ENCODE assay signal across 2 worm cellular contexts in the genomic region with DNA sequence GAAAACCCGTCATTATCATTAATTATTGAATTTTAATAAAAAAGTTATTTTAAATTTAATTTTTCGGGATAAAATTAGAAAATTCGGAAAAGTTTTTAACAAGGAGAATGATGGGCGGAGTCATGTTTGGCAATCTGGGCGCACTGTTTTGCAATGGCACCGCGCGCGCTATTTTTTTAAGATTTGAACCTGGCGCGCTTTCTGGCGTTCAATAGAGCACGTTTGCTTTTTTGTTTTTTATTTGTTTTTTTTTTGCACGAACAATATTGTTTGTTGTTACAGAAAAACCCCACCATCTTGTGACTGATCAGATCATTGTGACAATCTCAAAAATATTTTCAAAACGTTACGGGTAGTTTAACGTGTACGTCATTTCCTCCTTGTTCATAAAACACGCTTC.
TF ChIP-seq lines count a peak whose summit lies in the region.

TSS of gene hyls-1 (plus strand) at position 249 of the 400 bp plus-strand sequence.

TF ChIP-seq in whole organism, L1 larva, 84 proteins besides CTCF, POLR2A, EP300 and RAD21 (continued from another document):
- TF ChIP-seq lin-35 (GFP tag; optimal IDR thresholded peaks at IDR 0.05; lab: Kevin White, UChicago) (peak; percentile 94 to 97), mab-9 (GFP tag; IDR thresholded peaks at IDR 0.05; lab: Robert Waterston, UW) (no peak), fkh-4 (tag; optimal IDR thresholded peaks at IDR 0.05; lab: Kevin White, UChicago; ENCODE audit: borderline replicate concordance) (peak; percentile 28), lsy-2 (tag; optimal IDR thresholded peaks at IDR 0.05; lab: Kevin White, UChicago) (peak; percentile 88), lin-39 (tag; optimal IDR thresholded peaks at IDR 0.05; lab: Kevin White, UChicago) (peak; percentile 74), nhr-11 (tag; optimal IDR thresholded peaks at IDR 0.05; lab: Kevin White, UChicago) (peak; percentile 48), pqm-1 (tag; optimal IDR thresholded peaks at IDR 0.05; lab: Kevin White, UChicago) (no peak), lin-15B (tag; optimal IDR thresholded peaks at IDR 0.05; lab: Kevin White, UChicago) (peak; percentile 89), isw-1 (GFP tag; IDR thresholded peaks at IDR 0.05; lab: Robert Waterston, UW) (peak; percentile 88), C04F5.9 (tag; optimal IDR thresholded peaks at IDR 0.05; lab: Kevin White, UChicago) (peak; percentile 48), efl-3 (GFP tag; optimal IDR thresholded peaks at IDR 0.05; lab: Kevin White, UChicago) (no peak), vab-15 (tag; optimal IDR thresholded peaks at IDR 0.05; lab: Kevin White, UChicago) (peak; percentile 2), lin-14 (GFP tag; optimal IDR thresholded peaks at IDR 0.05; lab: Kevin White, UChicago) (peak; percentile 81), sup-37 (GFP tag; optimal IDR thresholded peaks at IDR 0.05; lab: Kevin White, UChicago) (peak; percentile 35), elt-2 (tag; optimal IDR thresholded peaks at IDR 0.05; lab: Kevin White, UChicago) (peak; percentile 15), nhr-84 (tag; optimal IDR thresholded peaks at IDR 0.05; lab: Kevin White, UChicago) (no peak), nhr-76 (tag; optimal IDR thresholded peaks at IDR 0.05; lab: Kevin White, UChicago) (no peak), snpc-4 (tag; optimal IDR thresholded peaks at IDR 0.05; lab: Kevin White, UChicago) (peak; percentile 63), sptf-1 (tag; optimal IDR thresholded peaks at IDR 0.05; lab: Kevin White, UChicago) (no peak), fkh-8 (tag; optimal IDR thresholded peaks at IDR 0.05; lab: Kevin White, UChicago) (peak; percentile 68), pag-3 (tag; optimal IDR thresholded peaks at IDR 0.05; lab: Kevin White, UChicago; ENCODE audit: borderline replicate concordance, insufficient read depth) (no peak), jun-1 (tag; optimal IDR thresholded peaks at IDR 0.05; lab: Kevin White, UChicago) (peak; percentile 64), aly-2 (tag; optimal IDR thresholded peaks at IDR 0.05; lab: Kevin White, UChicago) (peak; percentile 32), egl-27 (tag; optimal IDR thresholded peaks at IDR 0.05; lab: Kevin White, UChicago) (no peak), C16A3.4 (tag; optimal IDR thresholded peaks at IDR 0.05; lab: Kevin White, UChicago) (peak; percentile 89), elt-3 (tag; optimal IDR thresholded peaks at IDR 0.05; lab: Kevin White, UChicago) (peak in 2 of 6 experiments; percentile 65 to 85)

TF ChIP-seq in whole organism, young adult, 124 proteins besides CTCF, POLR2A, EP300 and RAD21 (continued from another document):
- peak; percentile 20; the same call in 1 of the 2 replicates for TF ChIP-seq F39B2.1 (GFP tag; IDR thresholded peaks at IDR 0.05; lab: Robert Waterston, UW)
